Worm (Caenorhabditis elegans) whole organism, L1 larva: ENCODE measurements around the gene nlp-36.

Source experiments
- C04F5.9 ChIP-seq: sonication (generic microtip); optimal IDR thresholded peaks from 2 replicates; lab custom pipeline; 2016; ENCODE audit warnings: missing genetic modification characterization, missing compliant biosample characterization
- C16A3.4 ChIP-seq: fragments of 150-350 bp; optimal IDR thresholded peaks from 2 replicates; lab custom pipeline; 2014; ENCODE audit warnings: missing biosample characterization, missing genetic modification characterization
- ceh-63 ChIP-seq: fragments of 200-800 bp; sonication (Bioruptor generic); optimal IDR thresholded peaks from 2 replicates; lab custom pipeline; 2018; ENCODE audit warnings: mild to moderate bottlenecking, missing genetic modification characterization, missing compliant biosample characterization
- ceh-8 ChIP-seq: fragments of 200-800 bp; sonication (Bioruptor generic); optimal IDR thresholded peaks from 2 replicates; lab custom pipeline; 2018; ENCODE audit warnings: mild to moderate bottlenecking, missing genetic modification characterization, moderate library complexity, missing compliant biosample characterization
- ceh-82 ChIP-seq, 3 experiments: fragments of 150-350 bp in 1 of 3; sonication (generic microtip) in 2 of 3; optimal IDR thresholded peaks; 2 replicates each; lab custom pipeline; 2014 to 2017; ENCODE audit warnings: missing biosample characterization in 3 of 3, missing genetic modification characterization in 3 of 3
- ceh-90 ChIP-seq: sonication (generic microtip); optimal IDR thresholded peaks from 2 replicates; lab custom pipeline; 2016; ENCODE audit warnings: missing genetic modification characterization, missing compliant biosample characterization
- ces-1 ChIP-seq: fragments of 150-350 bp; optimal IDR thresholded peaks from 2 replicates; lab custom pipeline; 2014; ENCODE audit warnings: missing biosample characterization, missing genetic modification reagents, missing genetic modification characterization
- dpl-1 ChIP-seq, 3 experiments: fragments of 150-350 bp in 2 of 3; sonication (generic microtip) in 1 of 3; optimal IDR thresholded peaks; 2 replicates each; lab custom pipeline; 2014 to 2017; ENCODE audit warnings: missing biosample characterization in 3 of 3, missing genetic modification characterization in 3 of 3, missing genetic modification reagents in 3 of 3
- dsc-1 ChIP-seq: sonication (generic microtip); optimal IDR thresholded peaks from 2 replicates; lab custom pipeline; 2016; ENCODE audit warnings: mild to moderate bottlenecking, missing genetic modification characterization, missing compliant biosample characterization
- efl-1 ChIP-seq, 4 experiments: fragments of 150-350 bp; optimal IDR thresholded peaks in 3 of 4; peaks in 1 of 4; 1 replicate in 1 of 4; 2 replicates in 3 of 4; lab custom pipeline; 2014; ENCODE audit warnings: missing biosample characterization in 2 of 4, missing genetic modification characterization in 2 of 4, missing genetic modification reagents in 2 of 4
- efl-3 ChIP-seq: fragments of 200-800 bp; sonication (Bioruptor generic); optimal IDR thresholded peaks from 2 replicates; lab custom pipeline; 2018; ENCODE audit warnings: mild to moderate bottlenecking, missing genetic modification characterization, missing compliant biosample characterization
- egl-27 ChIP-seq, 2 experiments: fragments of 150-350 bp in 1 of 2; sonication (generic microtip); optimal IDR thresholded peaks; 3 replicates each; lab custom pipeline; 2017 to 2018; ENCODE audit warnings: missing biosample characterization in 2 of 2, missing genetic modification characterization in 2 of 2, missing genetic modification reagents in 2 of 2
- elt-2 ChIP-seq: sonication (generic microtip); optimal IDR thresholded peaks from 2 replicates; lab custom pipeline; 2016; ENCODE audit warnings: missing genetic modification characterization, mild to moderate bottlenecking, inconsistent platforms, missing compliant biosample characterization, missing genetic modification reagents
- elt-3 ChIP-seq, 6 experiments: fragments of 150-350 bp in 1 of 6; sonication (generic microtip); optimal IDR thresholded peaks; 2 replicates each; lab custom pipeline; 2017 to 2018; ENCODE audit warnings: missing biosample characterization in 6 of 6, missing genetic modification characterization in 6 of 6, inconsistent platforms in 1 of 6
- fkh-4 ChIP-seq: sonication (generic microtip); optimal IDR thresholded peaks from 2 replicates; lab custom pipeline; 2016; ENCODE audit warnings: missing compliant biosample characterization, missing genetic modification characterization, borderline replicate concordance
- fkh-8 ChIP-seq: sonication (generic microtip); optimal IDR thresholded peaks from 2 replicates; lab custom pipeline; 2016; ENCODE audit warnings: mild to moderate bottlenecking, missing genetic modification characterization, missing compliant biosample characterization
- fos-1 ChIP-seq: fragments of 150-350 bp; optimal IDR thresholded peaks from 2 replicates; lab custom pipeline; 2014; ENCODE audit warnings: missing biosample characterization, missing genetic modification characterization
- hpl-2 ChIP-seq: fragments of 150-350 bp; optimal IDR thresholded peaks from 2 replicates; lab custom pipeline; 2014; ENCODE audit warnings: missing biosample characterization, missing genetic modification reagents, missing genetic modification characterization
- jun-1 ChIP-seq: fragments of 150-350 bp; optimal IDR thresholded peaks from 2 replicates; lab custom pipeline; 2014; ENCODE audit warnings: missing biosample characterization, missing genetic modification reagents, missing genetic modification characterization
- lin-13 ChIP-seq: fragments of 150-350 bp; optimal IDR thresholded peaks from 2 replicates; lab custom pipeline; 2014; ENCODE audit warnings: missing biosample characterization, missing genetic modification reagents, missing genetic modification characterization
- lin-14 ChIP-seq: fragments of 200-800 bp; sonication (Bioruptor generic); optimal IDR thresholded peaks from 2 replicates; lab custom pipeline; 2018; ENCODE audit warnings: mild to moderate bottlenecking, missing genetic modification characterization, moderate library complexity, missing compliant biosample characterization
- lin-15B ChIP-seq: fragments of 150-350 bp; sonication (generic microtip); optimal IDR thresholded peaks from 3 replicates; lab custom pipeline; 2014; ENCODE audit warnings: missing biosample characterization, missing genetic modification characterization
- lir-3 ChIP-seq: sonication (generic microtip); optimal IDR thresholded peaks from 2 replicates; lab custom pipeline; 2016; ENCODE audit warnings: mild to moderate bottlenecking, missing genetic modification characterization, moderate library complexity, missing compliant biosample characterization; ENCODE audit not compliant: poor library complexity
- lsy-2 ChIP-seq, 2 experiments: fragments of 150-350 bp; optimal IDR thresholded peaks; 2 replicates each; lab custom pipeline; 2014; ENCODE audit warnings: missing biosample characterization in 2 of 2, missing genetic modification characterization in 2 of 2
- mab-9 ChIP-seq: fragments of 200-800 bp; sonication (Bioruptor generic); IDR thresholded peaks from 2 replicates; pipeline ENCODE4 v1.3.6; 2022; ENCODE audit warnings: missing genetic modification reagents, missing genetic modification characterization, missing compliant biosample characterization
- mdl-1 ChIP-seq, 2 experiments: fragments of 150-350 bp; optimal IDR thresholded peaks; 2 replicates each; lab custom pipeline; 2014 to 2017; ENCODE audit warnings: missing biosample characterization in 2 of 2, missing genetic modification characterization in 2 of 2, inconsistent platforms in 1 of 2
- mef-2 ChIP-seq: fragments of 150-350 bp; optimal IDR thresholded peaks from 2 replicates; lab custom pipeline; 2014; ENCODE audit warnings: missing biosample characterization, missing genetic modification characterization
- nhr-11 ChIP-seq: fragments of 150-350 bp; optimal IDR thresholded peaks from 2 replicates; lab custom pipeline; 2014; ENCODE audit warnings: missing biosample characterization, missing genetic modification characterization
- nhr-12 ChIP-seq: sonication (generic microtip); optimal IDR thresholded peaks from 2 replicates; lab custom pipeline; 2017; ENCODE audit warnings: missing biosample characterization, missing genetic modification characterization
- nhr-19 ChIP-seq: fragments of 200-800 bp; sonication (Bioruptor generic); conservative IDR thresholded peaks from 2 replicates; pipeline ENCODE4 v1.3.6; 2022; ENCODE audit warnings: missing genetic modification characterization, missing compliant biosample characterization
- nhr-28 ChIP-seq: fragments of 150-350 bp; optimal IDR thresholded peaks from 2 replicates; lab custom pipeline; 2014; ENCODE audit warnings: missing biosample characterization, missing genetic modification characterization
- nhr-71 ChIP-seq: sonication (generic microtip); optimal IDR thresholded peaks from 2 replicates; lab custom pipeline; 2016; ENCODE audit warnings: mild to moderate bottlenecking, missing genetic modification characterization, moderate library complexity, missing compliant biosample characterization
- nhr-84 ChIP-seq: sonication (generic microtip); optimal IDR thresholded peaks from 2 replicates; lab custom pipeline; 2017; ENCODE audit warnings: missing biosample characterization, missing genetic modification characterization
- nhr-85 ChIP-seq: sonication (generic microtip); peaks from one replicate; lab custom pipeline; 2016; ENCODE audit warnings: missing genetic modification characterization, inconsistent platforms, missing compliant biosample characterization
- pag-3 ChIP-seq: sonication (generic microtip); optimal IDR thresholded peaks from 2 replicates; lab custom pipeline; 2017; ENCODE audit warnings: missing genetic modification characterization, mild to moderate bottlenecking, missing compliant biosample characterization, antibody characterized with exemption, borderline replicate concordance; ENCODE audit not compliant: insufficient read depth
- pax-3 ChIP-seq: fragments of 200-800 bp; sonication (Bioruptor generic); optimal IDR thresholded peaks from 2 replicates; lab custom pipeline; 2018; ENCODE audit warnings: mild to moderate bottlenecking, missing genetic modification characterization, moderate library complexity, missing compliant biosample characterization
- pqm-1 ChIP-seq: sonication (generic microtip); optimal IDR thresholded peaks from 3 replicates; lab custom pipeline; 2017; ENCODE audit warnings: missing biosample characterization, missing genetic modification characterization
- rnt-1 ChIP-seq: sonication (generic microtip); optimal IDR thresholded peaks from 2 replicates; lab custom pipeline; 2016; ENCODE audit warnings: mild to moderate bottlenecking, missing genetic modification characterization, moderate library complexity, missing compliant biosample characterization
- snpc-4 ChIP-seq: fragments of 150-350 bp; optimal IDR thresholded peaks from 2 replicates; lab custom pipeline; 2014; ENCODE audit warnings: missing biosample characterization, missing genetic modification characterization
- snu-23 ChIP-seq: sonication (generic microtip); optimal IDR thresholded peaks from 2 replicates; lab custom pipeline; 2016; ENCODE audit warnings: missing genetic modification characterization, missing compliant biosample characterization
- sup-37 ChIP-seq: fragments of 200-800 bp; sonication (Bioruptor generic); optimal IDR thresholded peaks from 2 replicates; lab custom pipeline; 2018; ENCODE audit warnings: mild to moderate bottlenecking, missing genetic modification characterization, missing compliant biosample characterization
- tbx-2 ChIP-seq: sonication (generic microtip); optimal IDR thresholded peaks from 2 replicates; lab custom pipeline; 2016; ENCODE audit warnings: missing genetic modification characterization, missing compliant biosample characterization
- tlp-1 ChIP-seq: fragments of 150-350 bp; optimal IDR thresholded peaks from 2 replicates; lab custom pipeline; 2014; ENCODE audit warnings: missing biosample characterization, missing genetic modification characterization
- unc-130 ChIP-seq: fragments of 150-350 bp; optimal IDR thresholded peaks from 2 replicates; lab custom pipeline; 2017; ENCODE audit warnings: missing biosample characterization, missing genetic modification characterization, inconsistent platforms
- unc-30 ChIP-seq: sonication (generic microtip); optimal IDR thresholded peaks from 2 replicates; lab custom pipeline; 2017; ENCODE audit warnings: missing biosample characterization, missing genetic modification characterization
- unc-98 ChIP-seq: fragments of 200-800 bp; sonication (Bioruptor generic); IDR thresholded peaks from 2 replicates; pipeline ENCODE4 v1.3.6; 2022; ENCODE audit warnings: missing genetic modification characterization, missing compliant biosample characterization
- vab-15 ChIP-seq: sonication (generic microtip); optimal IDR thresholded peaks from 2 replicates; lab custom pipeline; 2017; ENCODE audit warnings: missing genotype, mild to moderate bottlenecking, missing genetic modification characterization, missing compliant biosample characterization
- xbp-1 ChIP-seq: sonication (generic microtip); optimal IDR thresholded peaks from 2 replicates; lab custom pipeline; 2016; ENCODE audit warnings: missing genetic modification characterization, missing compliant biosample characterization
- zag-1 ChIP-seq: fragments of 150-350 bp; optimal IDR thresholded peaks from 2 replicates; lab custom pipeline; 2014; ENCODE audit warnings: missing biosample characterization, missing genetic modification characterization
- zip-4 ChIP-seq: fragments of 200-800 bp; sonication (Bioruptor generic); optimal IDR thresholded peaks from 2 replicates; lab custom pipeline; 2018; ENCODE audit warnings: mild to moderate bottlenecking, missing genetic modification characterization, moderate library complexity, missing compliant biosample characterization
- ztf-11 ChIP-seq, 2 experiments: sonication (generic microtip); optimal IDR thresholded peaks; 2 replicates each; lab custom pipeline; 2016 to 2017; ENCODE audit warnings: missing genetic modification characterization in 2 of 2, missing biosample characterization in 1 of 2, missing compliant biosample characterization in 1 of 2
- ztf-4 ChIP-seq: fragments of 150-350 bp; optimal IDR thresholded peaks from 2 replicates; lab custom pipeline; 2014; ENCODE audit warnings: missing biosample characterization, missing genetic modification characterization

Gene nlp-36

ce11 chrIII:9467095-9467494 is 21.4 kb upstream of the nlp-36 start, which contains the start of gene baf-1 (continued):
- TF ChIP-seq jun-1 (tag; lab: Kevin White, UChicago) (peak; percentile 15), fkh-8 (tag; lab: Kevin White, UChicago) (peak; percentile 27), ceh-90 (peak; percentile 57), elt-2 (peak; percentile 64), nhr-19 (GFP tag; lab: Robert Waterston, UW) (peak; percentile 46), fkh-4 (tag; lab: Kevin White, UChicago) (no peak), hpl-2 (peak; percentile 22), rnt-1 (tag; lab: Kevin White, UChicago) (peak; percentile 83), unc-98 (GFP tag; lab: Robert Waterston, UW) (no peak), vab-15 (tag; lab: Kevin White, UChicago) (no peak), fos-1 (peak; percentile 1), ceh-8 (no peak), C04F5.9 (tag; lab: Kevin White, UChicago) (no peak), elt-3 (tag; optimal IDR thresholded peaks at IDR 0.05; lab: Kevin White, UChicago) (peak in 1 of 6 experiments; percentile 54), dpl-1 (GFP tag; optimal IDR thresholded peaks at IDR 0.05; lab: Kevin White, UChicago) (peak; percentile 70 to 80 (median 75)), mab-9 (no peak), ztf-11 (tag; optimal IDR thresholded peaks at IDR 0.05; lab: Kevin White, UChicago) (peak in 1 of 2 experiments; percentile 10), mef-2 (tag; lab: Kevin White, UChicago) (no peak), nhr-85 (peak; percentile 77), sup-37 (GFP tag; lab: Kevin White, UChicago) (no peak), efl-1 (optimal IDR thresholded peaks at IDR 0.05; lab: Kevin White, UChicago) (peak; percentile 75 to 77), efl-1 (GFP tag; optimal IDR thresholded peaks at IDR 0.05 in 1 of 2; lab: Kevin White, UChicago) (peak; percentile 70 to 97), ztf-4 (no peak), lin-15B (tag; lab: Kevin White, UChicago) (peak; percentile 64), nhr-11 (tag; lab: Kevin White, UChicago) (no peak), ceh-82 (tag; optimal IDR thresholded peaks at IDR 0.05; lab: Kevin White, UChicago) (peak; percentile 18 to 55 (median 29)), mdl-1 (tag; optimal IDR thresholded peaks at IDR 0.05; lab: Kevin White, UChicago) (peak in 1 of 2 experiments; percentile 3), nhr-12 (tag; lab: Kevin White, UChicago) (no peak), zip-4 (GFP tag; lab: Kevin White, UChicago) (no peak), pax-3 (peak; percentile 19), lin-13 (GFP tag; lab: Kevin White, UChicago) (peak; percentile 58), unc-30 (tag; lab: Kevin White, UChicago) (no peak), unc-130 (tag; lab: Kevin White, UChicago) (peak; percentile 12), lsy-2 (tag; optimal IDR thresholded peaks at IDR 0.05; lab: Kevin White, UChicago) (peak; percentile 68 to 83), efl-3 (no peak), tbx-2 (peak; percentile 60), pag-3 (tag; lab: Kevin White, UChicago) (no peak), nhr-71 (tag; lab: Kevin White, UChicago) (peak; percentile 77), dsc-1 (peak; percentile 44), nhr-84 (tag; lab: Kevin White, UChicago) (no peak), snpc-4 (tag; lab: Kevin White, UChicago) (peak; percentile 76), tlp-1 (tag; lab: Kevin White, UChicago) (no peak), nhr-28 (tag; lab: Kevin White, UChicago) (no peak), ceh-63 (GFP tag; lab: Kevin White, UChicago) (no peak), zag-1 (tag; lab: Kevin White, UChicago) (no peak), xbp-1 (tag; lab: Kevin White, UChicago) (peak; percentile 65), snu-23 (GFP tag; lab: Kevin White, UChicago) (peak; percentile 60), lir-3 (peak; percentile 59), ces-1 (GFP tag; lab: Kevin White, UChicago) (no peak), pqm-1 (tag; lab: Kevin White, UChicago) (no peak), egl-27 (tag; optimal IDR thresholded peaks at IDR 0.05; lab: Kevin White, UChicago) (no peak), C16A3.4 (tag; lab: Kevin White, UChicago) (peak; percentile 50), lin-14 (GFP tag; lab: Kevin White, UChicago) (peak; percentile 55)
